Fruit fly (Drosophila melanogaster) whole organism, embryonic: ENCODE results near the gene simj.
A peak's percentile ranks its signal among the peaks of the same experiment; 100 is the strongest.

Experiments used
- Ada2b ChIP-seq: fragments of 200-800 bp; sonication (Bioruptor generic); IDR thresholded peaks from 2 replicates; pipeline ENCODE4 v1.3.6; 2022; ENCODE audit warnings: missing biosample characterization, missing genetic modification characterization
- Atf6 ChIP-seq: fragments of 200-800 bp; sonication (Bioruptor generic); IDR thresholded peaks from 2 replicates; pipeline ENCODE4 v1.3.6; 2022; ENCODE audit warnings: missing biosample characterization, missing genetic modification characterization
- CG1024 ChIP-seq: fragments of 200-800 bp; sonication (Bioruptor generic); IDR thresholded peaks from 2 replicates; pipeline ENCODE4 v1.3.6; 2022; ENCODE audit warnings: missing biosample characterization, missing genetic modification characterization
- CG11504 ChIP-seq: fragments of 200-800 bp; sonication (Bioruptor generic); optimal IDR thresholded peaks from 3 replicates; lab custom pipeline; 2019; ENCODE audit warnings: missing biosample characterization, mild to moderate bottlenecking, missing genetic modification characterization, moderate library complexity
- CG11696 ChIP-seq: fragments of 200-800 bp; sonication (Bioruptor generic); IDR thresholded peaks from 2 replicates; pipeline ENCODE4 v1.3.6; 2022; ENCODE audit warnings: missing biosample characterization, missing genetic modification characterization
- CG12219 ChIP-seq: fragments of 200-800 bp; sonication (Bioruptor generic); optimal IDR thresholded peaks from 3 replicates; lab custom pipeline; 2018; ENCODE audit warnings: missing biosample characterization, mild to moderate bottlenecking, missing genetic modification characterization
- CG18599 ChIP-seq: fragments of 200-800 bp; sonication (Bioruptor generic); optimal IDR thresholded peaks from 3 replicates; lab custom pipeline; 2017; ENCODE audit warnings: missing biosample characterization, missing genetic modification characterization, mild to moderate bottlenecking, moderate library complexity, missing genetic modification reagents
- CG2678 ChIP-seq: fragments of 200-800 bp; sonication (Bioruptor generic); optimal IDR thresholded peaks from 3 replicates; lab custom pipeline; 2019; ENCODE audit warnings: missing biosample characterization, mild to moderate bottlenecking, missing genetic modification characterization, moderate library complexity
- CG31388 ChIP-seq: fragments of 200-800 bp; sonication (Bioruptor generic); optimal IDR thresholded peaks from 2 replicates; lab custom pipeline; 2016; ENCODE audit warnings: missing biosample characterization, missing genetic modification characterization
- CG34422 ChIP-seq: fragments of 200-800 bp; sonication (Bioruptor generic); IDR thresholded peaks from 3 replicates; pipeline ENCODE4 v1.3.6; 2022; ENCODE audit warnings: missing biosample characterization, missing genetic modification characterization
- CG3838 ChIP-seq: fragments of 200-800 bp; sonication (Bioruptor generic); optimal IDR thresholded peaks from 3 replicates; lab custom pipeline; 2016; ENCODE audit warnings: missing biosample characterization, missing genetic modification characterization
- CG4820 ChIP-seq: fragments of 200-800 bp; sonication (Bioruptor generic); optimal IDR thresholded peaks from 3 replicates; lab custom pipeline; 2016; ENCODE audit warnings: missing biosample characterization, missing genetic modification characterization
- CG7745 ChIP-seq: fragments of 200-800 bp; sonication (Bioruptor generic); optimal IDR thresholded peaks from 2 replicates; lab custom pipeline; 2018; ENCODE audit warnings: missing biosample characterization, mild to moderate bottlenecking, missing genetic modification characterization, moderate library complexity
- Dbx ChIP-seq: fragments of 200-800 bp; sonication (Bioruptor generic); IDR thresholded peaks from 3 replicates; pipeline ENCODE4 v1.3.6; 2022; ENCODE audit warnings: missing biosample characterization, missing genetic modification characterization
- Drgx ChIP-seq: fragments of 200-800 bp; sonication (Bioruptor generic); IDR thresholded peaks from 2 replicates; pipeline ENCODE4 v1.3.6; 2022; ENCODE audit warnings: missing biosample characterization, missing genetic modification characterization
- E2f2 ChIP-seq: fragments of 200-800 bp; sonication (Bioruptor generic); IDR thresholded peaks from 2 replicates; pipeline ENCODE4 v1.3.6; 2022; ENCODE audit warnings: missing biosample characterization, missing genetic modification characterization
- H2.0 ChIP-seq: fragments of 200-800 bp; sonication (Bioruptor generic); IDR thresholded peaks from 2 replicates; pipeline ENCODE4 v1.3.6; 2022; ENCODE audit warnings: missing biosample characterization, missing genetic modification characterization
- Hr3 ChIP-seq: fragments of 200-800 bp; sonication (Bioruptor generic); optimal IDR thresholded peaks from 3 replicates; lab custom pipeline; 2016; ENCODE audit warnings: missing biosample characterization, missing genetic modification characterization
- Med ChIP-seq: fragments of 200-800 bp; sonication (Bioruptor generic); peaks from one replicate; lab custom pipeline; 2016; ENCODE audit warnings: missing biosample characterization, missing genetic modification characterization, mild to moderate bottlenecking, inconsistent platforms, moderate library complexity
- NK7.1 ChIP-seq: fragments of 200-800 bp; sonication (Bioruptor generic); optimal IDR thresholded peaks from 3 replicates; lab custom pipeline; 2016; ENCODE audit warnings: missing biosample characterization, missing genetic modification characterization
- Nf-YA ChIP-seq: fragments of 200-800 bp; sonication (Bioruptor generic); IDR thresholded peaks from 2 replicates; pipeline ENCODE4 v1.3.6; 2022; ENCODE audit warnings: missing biosample characterization, missing genetic modification characterization
- Sox100B ChIP-seq: fragments of 200-800 bp; sonication (Bioruptor generic); optimal IDR thresholded peaks from 3 replicates; lab custom pipeline; 2018; ENCODE audit warnings: missing biosample characterization, mild to moderate bottlenecking, missing genetic modification characterization
- Xrp1 ChIP-seq: fragments of 200-800 bp; sonication (Bioruptor generic); IDR thresholded peaks from 2 replicates; pipeline ENCODE4 v1.3.6; 2022; ENCODE audit warnings: missing biosample characterization, missing genetic modification characterization
- abd-A ChIP-seq: fragments of 200-800 bp; sonication (Bioruptor generic); optimal IDR thresholded peaks from 3 replicates; lab custom pipeline; 2019; ENCODE audit warnings: missing biosample characterization, mild to moderate bottlenecking, missing genetic modification characterization, moderate library complexity
- al ChIP-seq: fragments of 200-800 bp; sonication (Bioruptor generic); IDR thresholded peaks from 2 replicates; pipeline ENCODE4 v1.3.6; 2022; ENCODE audit warnings: missing biosample characterization, missing genetic modification characterization
- chinmo ChIP-seq: fragments of 200-800 bp; sonication (Bioruptor generic); IDR thresholded peaks from 4 replicates; pipeline ENCODE4 v1.3.6; 2022; ENCODE audit warnings: missing biosample characterization, missing genetic modification characterization; ENCODE audit not compliant: partially characterized antibody
- chn ChIP-seq: fragments of 200-800 bp; sonication (Bioruptor generic); optimal IDR thresholded peaks from 2 replicates; lab custom pipeline; 2016; ENCODE audit warnings: missing biosample characterization, missing genetic modification characterization
- dysf ChIP-seq: fragments of 200-800 bp; sonication (Bioruptor generic); IDR thresholded peaks from 3 replicates; pipeline ENCODE4 v1.3.6; 2022; ENCODE audit warnings: missing biosample characterization, missing genetic modification characterization
- esg ChIP-seq: fragments of 200-800 bp; sonication (Bioruptor generic); conservative IDR thresholded peaks from 2 replicates; pipeline ENCODE4 v1.3.6; 2022; ENCODE audit warnings: missing biosample characterization, missing genetic modification characterization
- gem ChIP-seq: fragments of 200-800 bp; sonication (Bioruptor generic); optimal IDR thresholded peaks from 2 replicates; lab custom pipeline; 2019; ENCODE audit warnings: missing biosample characterization, mild to moderate bottlenecking, missing genetic modification characterization, moderate library complexity
- hkb ChIP-seq, 2 experiments: fragments of 200-800 bp in 1 of 2; fragments of >200 bp in 1 of 2; sonication (Bioruptor generic) in 1 of 2; IDR thresholded peaks in 1 of 2; optimal IDR thresholded peaks in 1 of 2; 2 replicates each; pipeline versions ENCODE4 v1.3.6 to Lab custom; 2017 to 2022; ENCODE audit warnings: missing biosample characterization in 1 of 2, missing genetic modification characterization in 1 of 2
- lab ChIP-seq: fragments of 200-800 bp; sonication (Bioruptor generic); optimal IDR thresholded peaks from 3 replicates; lab custom pipeline; 2017; ENCODE audit warnings: missing biosample characterization, missing genetic modification characterization, mild to moderate bottlenecking, moderate library complexity, missing genetic modification reagents
- lov ChIP-seq, 2 experiments: fragments of 200-800 bp in 1 of 2; fragments of >200 bp in 1 of 2; sonication (Bioruptor generic) in 1 of 2; IDR thresholded peaks in 1 of 2; optimal IDR thresholded peaks in 1 of 2; 2 replicates in 1 of 2; 3 replicates in 1 of 2; pipeline versions ENCODE4 v1.3.6 to Lab custom; 2017 to 2022; ENCODE audit warnings: missing biosample characterization in 1 of 2, missing genetic modification characterization in 1 of 2
- mirr ChIP-seq: fragments of 200-800 bp; sonication (Bioruptor generic); optimal IDR thresholded peaks from 3 replicates; lab custom pipeline; 2018; ENCODE audit warnings: missing biosample characterization, mild to moderate bottlenecking, missing genetic modification characterization
- sens ChIP-seq: fragments of 200-800 bp; sonication (Bioruptor generic); peaks from one replicate; lab custom pipeline; 2016; ENCODE audit warnings: missing biosample characterization, missing genetic modification characterization
- slbo ChIP-seq: fragments of 200-800 bp; sonication (Bioruptor generic); IDR thresholded peaks from 2 replicates; pipeline ENCODE4 v1.3.6; 2022; ENCODE audit warnings: missing biosample characterization, missing genetic modification characterization
- sqz ChIP-seq: fragments of 200-800 bp; sonication (Bioruptor generic); optimal IDR thresholded peaks from 3 replicates; lab custom pipeline; 2018; ENCODE audit warnings: missing biosample characterization, mild to moderate bottlenecking, missing genetic modification characterization
- ttk ChIP-seq: fragments of 200-800 bp; sonication (Bioruptor generic); IDR thresholded peaks from 2 replicates; pipeline ENCODE4 v2.1.2; 2022; ENCODE audit warnings: missing biosample characterization, missing genetic modification characterization
- twi ChIP-seq: fragments of 200-800 bp; optimal IDR thresholded peaks from 2 replicates; lab custom pipeline; 2019; ENCODE audit warnings: missing biosample characterization, mild to moderate bottlenecking, missing genetic modification characterization, moderate library complexity

Gene simj

dm6 chr3L:10698182-10698581, 33.6 kb downstream of the simj start (continued):
- TF ChIP-seq CG3838 (GFP tag; lab: Kevin White, UChicago) = no peak

- 0 out of 4 replicates have a peak, but pooled peaks have one; percentile 36 for TF ChIP-seq chinmo
- no peak for TF ChIP-seq twi
- TF ChIP-seq H2.0 = 0 out of 2 replicates have a peak, but pooled peaks have one; percentile 6
- no peak for TF ChIP-seq E2f2 (GFP tag; lab: Robert Waterston, UW)
- peak; percentile 23; the same call in 1 of the 3 replicates for TF ChIP-seq dysf (GFP tag; lab: Robert Waterston, UW)
- TF ChIP-seq chn (GFP tag; lab: Kevin White, UChicago) = peak; percentile 18
- no peak for TF ChIP-seq al (GFP tag; lab: Robert Waterston, UW)
- TF ChIP-seq NK7.1 (GFP tag; lab: Kevin White, UChicago) = no peak
- TF ChIP-seq CG3838 (GFP tag; lab: Kevin White, UChicago) = no peak
- TF ChIP-seq Med (GFP tag; lab: Kevin White, UChicago) = peak; percentile 4
- TF ChIP-seq abd-A = peak; percentile 62
- TF ChIP-seq mirr (GFP tag; lab: Kevin White, UChicago) = peak; percentile 38
- peak; percentile 4 for TF ChIP-seq sens (GFP tag; lab: Kevin White, UChicago)
- no peak for TF ChIP-seq lov (optimal IDR thresholded peaks at IDR 0.05; lab: Kevin White, UChicago)
- 0 out of 3 replicates have a peak, but pooled peaks have one; percentile 53 for TF ChIP-seq lov (GFP tag; IDR thresholded peaks at IDR 0.05; lab: Robert Waterston, UW)
- 0 out of 3 replicates have a peak, but pooled peaks have one; percentile 9 for TF ChIP-seq CG34422
- TF ChIP-seq, all 482 proteins: peak for 10
Observed at dm6 chr3L:10702216-10702615, 37.7 kb downstream of the simj start.

dm6 chr3L:10704482-10704993, 40.0 kb downstream of the simj start:
- TF ChIP-seq CG11696 (GFP tag; lab: Robert Waterston, UW) (peak; percentile 41; the same call in 1 of the 2 replicates), CG7745 (no peak), Hr3 (GFP tag; lab: Kevin White, UChicago) (no peak), CG2678 (tag; lab: Kevin White, UChicago) (peak; percentile 14), CG12219 (GFP tag; lab: Kevin White, UChicago) (no peak), gem (tag; lab: Kevin White, UChicago) (peak; percentile 1), Xrp1 (GFP tag; lab: Robert Waterston, UW) (0 out of 2 replicates have a peak, but pooled peaks have one; percentile 26), Drgx (GFP tag; lab: Robert Waterston, UW) (peak; percentile 7; the same call in 1 of the 2 replicates), ttk (GFP tag; lab: Robert Waterston, UW) (0 out of 2 replicates have a peak, but pooled peaks have one; percentile 24), Nf-YA (GFP tag; lab: Robert Waterston, UW) (no peak), Dbx (GFP tag; lab: Robert Waterston, UW) (0 out of 3 replicates have a peak, but pooled peaks have one; percentile 9), Ada2b (peak; percentile 27; the same call in 1 of the 2 replicates), CG11504 (tag; lab: Kevin White, UChicago) (peak; percentile 9), lab (GFP tag; lab: Kevin White, UChicago) (peak; percentile 35), sqz (GFP tag; lab: Kevin White, UChicago) (no peak), CG18599 (peak; percentile 56), Atf6 (GFP tag; lab: Robert Waterston, UW) (0 out of 2 replicates have a peak, but pooled peaks have one; percentile 28), CG1024 (GFP tag; lab: Robert Waterston, UW) (no peak), slbo (GFP tag; lab: Robert Waterston, UW) (0 out of 2 replicates have a peak, but pooled peaks have one; percentile 11), CG31388 (GFP tag; lab: Kevin White, UChicago) (no peak), hkb (optimal IDR thresholded peaks at IDR 0.05; lab: Kevin White, UChicago) (no peak), hkb (GFP tag; IDR thresholded peaks at IDR 0.05; lab: Robert Waterston, UW) (peak; percentile 22; the same call in 1 of the 2 replicates), Sox100B (no peak), esg (GFP tag; lab: Robert Waterston, UW) (0 out of 2 replicates have a peak, but pooled peaks have one; percentile 5), CG4820 (GFP tag; lab: Kevin White, UChicago) (no peak)
